Worm (Caenorhabditis elegans): ENCODE data around the gene C03C10.7.

The C03C10.7 gene

ce11 chrIII:4086536-4086935 lies 9.3 kb upstream of the C03C10.7 start, which contains the start of gene kin-19:
Gene kin-19, minus strand, starts transcription at chrIII:4086636.
- TF ChIP-seq sea-2 (GFP tag; optimal IDR thresholded peaks at IDR 0.05) (no peak), ama-1 (optimal IDR thresholded peaks at IDR 0.05) (no peak), skn-1 (tag; optimal IDR thresholded peaks at IDR 0.05) (no peak), mml-1 (tag; optimal IDR thresholded peaks at IDR 0.05) (no peak), pha-4 (tag; optimal IDR thresholded peaks at IDR 0.05) (peak; percentile 36), ceh-9 (tag; optimal IDR thresholded peaks at IDR 0.05) (no peak)

- no peak for TF ChIP-seq nhr-23 (tag; optimal IDR thresholded peaks at IDR 0.05)
- TF ChIP-seq ztf-4 (tag; optimal IDR thresholded peaks at IDR 0.05), result no peak
- no peak for TF ChIP-seq nhr-11 (tag; optimal IDR thresholded peaks at IDR 0.05)
- TF ChIP-seq nhr-77 (tag; optimal IDR thresholded peaks at IDR 0.05), result no peak
- TF ChIP-seq aly-2 (tag; optimal IDR thresholded peaks at IDR 0.05), result no peak
- TF ChIP-seq zag-1 (tag; optimal IDR thresholded peaks at IDR 0.05), result no peak
- TF ChIP-seq fos-1 (tag; optimal IDR thresholded peaks at IDR 0.05), result no peak
- no peak for TF ChIP-seq nhr-43 (tag; optimal IDR thresholded peaks at IDR 0.05; ENCODE audit: poor library complexity, severe bottlenecking)
- no peak for TF ChIP-seq pqm-1 (tag; optimal IDR thresholded peaks at IDR 0.05)
- no peak for TF ChIP-seq fkh-2 (tag; optimal IDR thresholded peaks at IDR 0.05)
- no peak for TF ChIP-seq nhr-12 (tag; optimal IDR thresholded peaks at IDR 0.05)
- TF ChIP-seq mml-1 (tag; optimal IDR thresholded peaks at IDR 0.05), result no peak
- TF ChIP-seq eor-1 (tag; optimal IDR thresholded peaks at IDR 0.05), result no peak
- TF ChIP-seq nhr-25 (tag; optimal IDR thresholded peaks at IDR 0.05), result no peak
- TF ChIP-seq ceh-9 (tag; optimal IDR thresholded peaks at IDR 0.05), result no peak
- TF ChIP-seq egl-27 (tag; optimal IDR thresholded peaks at IDR 0.05), result no peak
- TF ChIP-seq daf-12 (tag; optimal IDR thresholded peaks at IDR 0.05), result no peak
- no peak for TF ChIP-seq elt-1 (tag; optimal IDR thresholded peaks at IDR 0.05)
- TF ChIP-seq skn-1 (tag; optimal IDR thresholded peaks at IDR 0.05), result no peak
Observed at ce11 chrIII:4087064-4087463, 8.8 kb upstream of the C03C10.7 start.

- TF ChIP-seq eor-1 (tag; optimal IDR thresholded peaks at IDR 0.05), result no peak
- TF ChIP-seq fos-1 (tag; optimal IDR thresholded peaks at IDR 0.05), result no peak
- TF ChIP-seq hmg-11 (tag; optimal IDR thresholded peaks at IDR 0.05), result peak; percentile 62
- TF ChIP-seq jun-1 (tag; optimal IDR thresholded peaks at IDR 0.05), result peak; percentile 57
- TF ChIP-seq elt-3 (tag; optimal IDR thresholded peaks at IDR 0.05), result peak in 1 of 3 experiments; percentile 18
- no peak for TF ChIP-seq aly-2 (tag; optimal IDR thresholded peaks at IDR 0.05)
- TF ChIP-seq nhr-11 (tag; optimal IDR thresholded peaks at IDR 0.05), result no peak
- peak; percentile 95 for TF ChIP-seq lin-39 (tag; optimal IDR thresholded peaks at IDR 0.05)
- TF ChIP-seq ceh-82 (tag; optimal IDR thresholded peaks at IDR 0.05), result no peak
- no peak for TF ChIP-seq mdl-1 (tag; optimal IDR thresholded peaks at IDR 0.05)
- TF ChIP-seq ztf-4 (tag; optimal IDR thresholded peaks at IDR 0.05), result no peak
- TF ChIP-seq nhr-23 (tag; optimal IDR thresholded peaks at IDR 0.05), result peak; percentile 82
- no peak for TF ChIP-seq unc-39 (tag; optimal IDR thresholded peaks at IDR 0.05)
- peak; percentile 21 for TF ChIP-seq pqm-1 (tag; optimal IDR thresholded peaks at IDR 0.05)
- no peak for TF ChIP-seq nhr-12 (tag; optimal IDR thresholded peaks at IDR 0.05)
- no peak for TF ChIP-seq mml-1 (tag; optimal IDR thresholded peaks at IDR 0.05)
- peak; percentile 84 for TF ChIP-seq nfya-1 (tag; optimal IDR thresholded peaks at IDR 0.05; ENCODE audit: insufficient read depth)
- peak; percentile 81 for TF ChIP-seq egl-5 (tag; optimal IDR thresholded peaks at IDR 0.05)
- no peak for TF ChIP-seq ceh-9 (tag; optimal IDR thresholded peaks at IDR 0.05)
- peak; percentile 65 for TF ChIP-seq pha-4 (tag; optimal IDR thresholded peaks at IDR 0.05)
- TF ChIP-seq daf-12 (tag; optimal IDR thresholded peaks at IDR 0.05), result no peak
- TF ChIP-seq fkh-10 (GFP tag; optimal IDR thresholded peaks at IDR 0.05), result peak; percentile 13
- no peak for TF ChIP-seq egl-27 (tag; optimal IDR thresholded peaks at IDR 0.05)
- peak; percentile 60 for TF ChIP-seq ama-1 (optimal IDR thresholded peaks at IDR 0.05)
- TF ChIP-seq nhr-67 (tag; optimal IDR thresholded peaks at IDR 0.05), result no peak
- TF ChIP-seq nhr-43 (tag; optimal IDR thresholded peaks at IDR 0.05; ENCODE audit: poor library complexity, severe bottlenecking), result peak; percentile 10
- TF ChIP-seq tbx-2 (tag; optimal IDR thresholded peaks at IDR 0.05), result no peak
- no peak for TF ChIP-seq ZK546.5 (tag; optimal IDR thresholded peaks at IDR 0.05)
- peak; percentile 92 for TF ChIP-seq nhr-25 (tag; optimal IDR thresholded peaks at IDR 0.05)
- TF ChIP-seq ztf-11 (tag; optimal IDR thresholded peaks at IDR 0.05), result no peak
- TF ChIP-seq fkh-2 (tag; optimal IDR thresholded peaks at IDR 0.05), result no peak
- no peak for TF ChIP-seq nhr-28 (tag; optimal IDR thresholded peaks at IDR 0.05)
- TF ChIP-seq lin-15B (tag; optimal IDR thresholded peaks at IDR 0.05), result peak; percentile 99
- no peak for TF ChIP-seq nhr-76 (tag; optimal IDR thresholded peaks at IDR 0.05)
- TF ChIP-seq nhr-237 (tag; optimal IDR thresholded peaks at IDR 0.05), result no peak
- no peak for TF ChIP-seq ceh-16 (tag; optimal IDR thresholded peaks at IDR 0.05)
- no peak for TF ChIP-seq ceh-28 (tag; optimal IDR thresholded peaks at IDR 0.05)
- no peak for TF ChIP-seq elt-1 (tag; optimal IDR thresholded peaks at IDR 0.05)
- no peak for TF ChIP-seq skn-1 (tag; optimal IDR thresholded peaks at IDR 0.05)
- peak; percentile 61 for TF ChIP-seq lsy-12 (tag; optimal IDR thresholded peaks at IDR 0.05)
- no peak for TF ChIP-seq unc-62 (GFP tag; optimal IDR thresholded peaks at IDR 0.05)
- TF ChIP-seq zag-1 (tag; optimal IDR thresholded peaks at IDR 0.05), result no peak
- TF ChIP-seq sea-2 (GFP tag; optimal IDR thresholded peaks at IDR 0.05), result no peak
- TF ChIP-seq snpc-4 (tag; optimal IDR thresholded peaks at IDR 0.05), result peak; percentile 64
- no peak for TF ChIP-seq R02D3.7 (tag; optimal IDR thresholded peaks at IDR 0.05)
- no peak for TF ChIP-seq nhr-77 (tag; optimal IDR thresholded peaks at IDR 0.05)
- TF ChIP-seq elt-2 (tag; optimal IDR thresholded peaks at IDR 0.05), result peak; percentile 42
Observed at ce11 chrIII:4087565-4087964, 8.3 kb upstream of the C03C10.7 start.

All from whole organism, L3 larva.